Worm (Caenorhabditis elegans) whole organism, L2 larva: Measurements from ENCODE around the gene str-108.

Experiments
- alr-1 ChIP-seq: fragments of 150-350 bp; optimal IDR thresholded peaks from 2 replicates; lab custom pipeline; 2014; ENCODE audit warnings: missing biosample characterization, missing genetic modification characterization
- ama-1 ChIP-seq: fragments of 150-350 bp; optimal IDR thresholded peaks from 2 replicates; lab custom pipeline; 2018; ENCODE audit warnings: inconsistent platforms
- ceh-82 ChIP-seq: fragments of 150-350 bp; optimal IDR thresholded peaks from 2 replicates; lab custom pipeline; 2014; ENCODE audit warnings: missing biosample characterization, missing genetic modification characterization
- lin-39 ChIP-seq: fragments of 150-350 bp; optimal IDR thresholded peaks from 2 replicates; lab custom pipeline; 2014; ENCODE audit warnings: missing biosample characterization, missing genetic modification reagents, missing genetic modification characterization
- mbf-1 ChIP-seq: sonication (generic microtip); optimal IDR thresholded peaks from 2 replicates; lab custom pipeline; 2017; ENCODE audit warnings: missing biosample characterization, missing genetic modification characterization
- nhr-11 ChIP-seq: fragments of 150-350 bp; optimal IDR thresholded peaks from 2 replicates; lab custom pipeline; 2014; ENCODE audit warnings: missing biosample characterization, missing genetic modification characterization
- nhr-12 ChIP-seq: fragments of 150-350 bp; optimal IDR thresholded peaks from 2 replicates; lab custom pipeline; 2014; ENCODE audit warnings: missing biosample characterization, missing genetic modification characterization
- nhr-77 ChIP-seq: fragments of 150-350 bp; optimal IDR thresholded peaks from 2 replicates; lab custom pipeline; 2014; ENCODE audit warnings: missing biosample characterization, missing genetic modification characterization
- sma-3 ChIP-seq: sonication (generic microtip); optimal IDR thresholded peaks from 2 replicates; lab custom pipeline; 2016; ENCODE audit warnings: missing genetic modification reagents, missing genetic modification characterization, missing compliant biosample characterization
- snpc-4 ChIP-seq: fragments of 150-350 bp; optimal IDR thresholded peaks from 2 replicates; lab custom pipeline; 2014; ENCODE audit warnings: missing biosample characterization, missing genetic modification characterization
- unc-39 ChIP-seq: fragments of 150-350 bp; optimal IDR thresholded peaks from 2 replicates; lab custom pipeline; 2014; ENCODE audit warnings: missing biosample characterization, missing genetic modification characterization

DNA sequence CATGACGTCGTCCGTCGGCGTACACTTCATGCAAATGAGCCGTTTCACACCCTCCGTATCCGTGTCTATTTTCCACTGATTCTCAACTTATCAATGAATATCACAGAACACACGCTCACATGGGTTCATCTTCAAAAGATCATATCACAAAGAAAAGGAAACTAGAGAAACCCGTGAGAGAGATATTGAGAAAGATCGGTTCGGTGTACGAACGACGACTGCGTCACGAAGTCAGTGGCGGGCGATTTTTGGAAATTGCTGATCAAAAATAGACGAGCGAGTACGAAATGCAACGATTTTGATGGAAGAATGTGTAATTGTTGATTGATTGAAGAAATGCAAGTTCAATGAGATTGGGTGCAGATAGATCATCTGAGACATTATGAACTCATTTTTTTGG, 47.3 kb downstream of the str-108 start:
- TF ChIP-seq nhr-11 (tag; lab: Kevin White, UChicago) (no peak), snpc-4 (tag; lab: Kevin White, UChicago) (no peak), lin-39 (no peak), sma-3 (GFP tag; lab: Kevin White, UChicago) (peak; percentile 36), nhr-77 (tag; lab: Kevin White, UChicago) (no peak), mbf-1 (tag; lab: Kevin White, UChicago) (no peak), ceh-82 (tag; lab: Kevin White, UChicago) (no peak), nhr-12 (no peak), ama-1 (lab: Kevin White, UChicago) (no peak), unc-39 (tag; lab: Kevin White, UChicago) (no peak), alr-1 (tag; lab: Kevin White, UChicago) (no peak)
